Worm (Caenorhabditis elegans): ENCODE data around the gene C06E1.9.

ce11 chrIII:8653875-8654386 lies 44.3 kb upstream of the C06E1.9 start, which contains the start of gene F22B7.9:
- peak; percentile 23 for TF ChIP-seq K12H6.12 (tag; optimal IDR thresholded peaks at IDR 0.05)
- no peak for TF ChIP-seq bed-1 (GFP tag; IDR thresholded peaks at IDR 0.05)
- TF ChIP-seq hsf-1 (GFP tag; IDR thresholded peaks at IDR 0.05): no peak
- no peak for TF ChIP-seq B0019.2 (GFP tag; conservative IDR thresholded peaks at IDR 0.05)
- no peak for TF ChIP-seq lag-1 (GFP tag; IDR thresholded peaks at IDR 0.05)
- no peak for TF ChIP-seq F57A8.1 (GFP tag; optimal IDR thresholded peaks at IDR 0.05)
